Fruit fly (Drosophila melanogaster) whole organism, embryonic: ENCODE measurements around the gene CG31161.

ENCODE experiments used
- Adf1 ChIP-seq: fragments of 200-800 bp; sonication (Bioruptor generic); IDR thresholded peaks from 2 replicates; pipeline ENCODE4 v1.3.6; 2022; ENCODE audit warnings: missing biosample characterization, missing genetic modification characterization
- Atf3 ChIP-seq: fragments of 200-800 bp; sonication (Bioruptor generic); optimal IDR thresholded peaks from 3 replicates; lab custom pipeline; 2016; ENCODE audit warnings: missing biosample characterization, missing genetic modification characterization
- Blimp-1 ChIP-seq: fragments of 200-800 bp; sonication (Bioruptor generic); optimal IDR thresholded peaks from 3 replicates; lab custom pipeline; 2018; ENCODE audit warnings: missing biosample characterization, missing genetic modification characterization, mild to moderate bottlenecking, moderate library complexity, missing genetic modification reagents
- CG10959 ChIP-seq: fragments of 200-800 bp; sonication (Bioruptor generic); IDR thresholded peaks from 2 replicates; pipeline ENCODE4 v1.3.6; 2022; ENCODE audit warnings: missing biosample characterization, missing genetic modification characterization
- CG11695 ChIP-seq: fragments of 200-800 bp; sonication (Bioruptor generic); IDR thresholded peaks from 3 replicates; pipeline ENCODE4 v1.3.6; 2022; ENCODE audit warnings: missing biosample characterization, missing genetic modification characterization
- CG12155 ChIP-seq: fragments of 200-800 bp; sonication (Bioruptor generic); optimal IDR thresholded peaks from 3 replicates; lab custom pipeline; 2016; ENCODE audit warnings: missing biosample characterization, missing genetic modification characterization
- CG12744 ChIP-seq: fragments of 200-800 bp; sonication (Bioruptor generic); optimal IDR thresholded peaks from 2 replicates; lab custom pipeline; 2016; ENCODE audit warnings: missing biosample characterization, missing genetic modification characterization
- CG13775 ChIP-seq: fragments of 200-800 bp; sonication (Bioruptor generic); optimal IDR thresholded peaks from 3 replicates; lab custom pipeline; 2017; ENCODE audit warnings: missing biosample characterization, mild to moderate bottlenecking, missing genetic modification characterization
- CG15073 ChIP-seq: fragments of 200-800 bp; sonication (Bioruptor generic); optimal IDR thresholded peaks from 2 replicates; lab custom pipeline; 2016; ENCODE audit warnings: missing biosample characterization, missing genetic modification characterization
- CG15269 ChIP-seq: fragments of 200-800 bp; sonication (Bioruptor generic); optimal IDR thresholded peaks from 2 replicates; lab custom pipeline; 2018; ENCODE audit warnings: missing biosample characterization, mild to moderate bottlenecking, missing genetic modification characterization, moderate library complexity
- CG17359 ChIP-seq: fragments of 200-800 bp; sonication (Bioruptor generic); optimal IDR thresholded peaks from 3 replicates; lab custom pipeline; 2018; ENCODE audit warnings: missing biosample characterization, mild to moderate bottlenecking, missing genetic modification characterization, moderate library complexity
- CG31441 ChIP-seq: fragments of 200-800 bp; sonication (Bioruptor generic); IDR thresholded peaks from 2 replicates; pipeline ENCODE4 v1.3.6; 2022; ENCODE audit warnings: missing biosample characterization, missing genetic modification characterization
- CG32767 ChIP-seq: fragments of 200-800 bp; sonication (Bioruptor generic); IDR thresholded peaks from 2 replicates; pipeline ENCODE4 v1.3.6; 2022; ENCODE audit warnings: missing biosample characterization, missing genetic modification characterization
- CG33213 ChIP-seq: fragments of 200-800 bp; sonication (Bioruptor generic); optimal IDR thresholded peaks from 3 replicates; lab custom pipeline; 2016; ENCODE audit warnings: missing biosample characterization, missing genetic modification characterization
- CG3726 ChIP-seq: fragments of 200-800 bp; sonication (Bioruptor generic); IDR thresholded peaks from 3 replicates; pipeline ENCODE4, ENCODE4 v1.3.6; 2022; ENCODE audit warnings: missing biosample characterization, missing genetic modification characterization
- CG6272 ChIP-seq: fragments of 200-800 bp; sonication (Bioruptor generic); IDR thresholded peaks from 2 replicates; pipeline ENCODE4 v1.3.6; 2022; ENCODE audit warnings: missing biosample characterization, missing genetic modification characterization
- CG6791 ChIP-seq: fragments of 200-800 bp; sonication (Bioruptor generic); IDR thresholded peaks from 3 replicates; pipeline ENCODE4 v1.3.6; 2022; ENCODE audit warnings: missing biosample characterization, missing genetic modification characterization; ENCODE audit not compliant: partially characterized antibody
- CG7372 ChIP-seq: fragments of 200-800 bp; sonication (Bioruptor generic); IDR thresholded peaks from 2 replicates; pipeline ENCODE4 v1.3.6; 2022; ENCODE audit warnings: missing biosample characterization, missing genetic modification characterization
- CG7556 ChIP-seq: fragments of 200-800 bp; sonication (Bioruptor generic); optimal IDR thresholded peaks from 2 replicates; lab custom pipeline; 2017; ENCODE audit warnings: missing biosample characterization, mild to moderate bottlenecking, missing genetic modification characterization
- CG8281 ChIP-seq: fragments of 200-800 bp; sonication (Bioruptor generic); optimal IDR thresholded peaks from 2 replicates; lab custom pipeline; 2018; ENCODE audit warnings: missing biosample characterization, mild to moderate bottlenecking, missing genetic modification characterization, moderate library complexity
- CG8924 ChIP-seq: fragments of 200-800 bp; optimal IDR thresholded peaks from 3 replicates; lab custom pipeline; 2019; ENCODE audit warnings: missing biosample characterization, mild to moderate bottlenecking, missing genetic modification characterization, moderate library complexity
- CG8944 ChIP-seq: fragments of 200-800 bp; sonication (Bioruptor generic); optimal IDR thresholded peaks from 3 replicates; lab custom pipeline; 2016; ENCODE audit warnings: missing biosample characterization, missing genetic modification characterization
- CG9215 ChIP-seq: fragments of 200-800 bp; sonication (Bioruptor generic); IDR thresholded peaks from 2 replicates; pipeline ENCODE4 v1.3.6; 2022; ENCODE audit warnings: missing biosample characterization, missing genetic modification characterization
- CHES-1-like ChIP-seq: fragments of 200-800 bp; sonication (Bioruptor generic); optimal IDR thresholded peaks from 2 replicates; lab custom pipeline; 2016; ENCODE audit warnings: missing biosample characterization, missing genetic modification characterization
- D ChIP-seq, 2 experiments: fragments of 200-800 bp in 1 of 2; fragments of >200 bp in 1 of 2; sonication (Bioruptor generic) in 1 of 2; optimal IDR thresholded peaks; 2 replicates in 1 of 2; 3 replicates in 1 of 2; lab custom pipeline; 2017; ENCODE audit warnings: mild to moderate bottlenecking in 1 of 2, missing biosample characterization in 1 of 2, missing genetic modification characterization in 1 of 2, missing genetic modification reagents in 1 of 2
- D19A ChIP-seq: fragments of 200-800 bp; optimal IDR thresholded peaks from 3 replicates; lab custom pipeline; 2019; ENCODE audit warnings: missing biosample characterization, mild to moderate bottlenecking, missing genetic modification characterization, moderate library complexity
- Dp ChIP-seq: fragments of 200-800 bp; sonication (Bioruptor generic); optimal IDR thresholded peaks from 2 replicates; lab custom pipeline; 2018; ENCODE audit warnings: missing biosample characterization, mild to moderate bottlenecking, missing genetic modification characterization, moderate library complexity
- ERR ChIP-seq: fragments of 200-800 bp; sonication (Bioruptor generic); optimal IDR thresholded peaks from 2 replicates; lab custom pipeline; 2016; ENCODE audit warnings: missing biosample characterization, missing genetic modification characterization
- HLH54F ChIP-seq: fragments of 200-800 bp; sonication (Bioruptor generic); optimal IDR thresholded peaks from 3 replicates; lab custom pipeline; 2016; ENCODE audit warnings: missing biosample characterization, missing genetic modification characterization
- Hmx ChIP-seq: fragments of 200-800 bp; sonication (Bioruptor generic); optimal IDR thresholded peaks from 2 replicates; lab custom pipeline; 2016; ENCODE audit warnings: missing biosample characterization, missing genetic modification characterization
- Lim3 ChIP-seq: fragments of 200-800 bp; sonication (Bioruptor generic); IDR thresholded peaks from 2 replicates; pipeline ENCODE4 v1.3.6; 2022; ENCODE audit warnings: missing biosample characterization, missing genetic modification characterization
- Ravus ChIP-seq: fragments of 200-800 bp; sonication (Bioruptor generic); IDR thresholded peaks from 2 replicates; pipeline ENCODE4 v1.3.6; 2022; ENCODE audit warnings: missing biosample characterization, missing genetic modification characterization
- TFAM ChIP-seq: fragments of 200-800 bp; sonication (Bioruptor generic); optimal IDR thresholded peaks from 2 replicates; lab custom pipeline; 2017; ENCODE audit warnings: missing biosample characterization, missing genetic modification characterization, inconsistent platforms
- Tbp ChIP-seq: fragments of >200 bp; optimal IDR thresholded peaks from 2 replicates; lab custom pipeline; 2018; ENCODE audit warnings: missing biosample characterization, missing genetic modification characterization
- btn ChIP-seq: fragments of 200-800 bp; sonication (Bioruptor generic); optimal IDR thresholded peaks from 2 replicates; lab custom pipeline; 2016; ENCODE audit warnings: missing biosample characterization, missing genetic modification characterization
- cato ChIP-seq: fragments of 200-800 bp; sonication (Bioruptor generic); optimal IDR thresholded peaks from 2 replicates; lab custom pipeline; 2016; ENCODE audit warnings: missing biosample characterization, missing genetic modification characterization, borderline replicate concordance
- crc ChIP-seq: fragments of 200-800 bp; sonication (Bioruptor generic); optimal IDR thresholded peaks from 2 replicates; lab custom pipeline; 2016; ENCODE audit warnings: missing biosample characterization, missing genetic modification characterization
- cwo ChIP-seq: fragments of 200-800 bp; sonication (Bioruptor generic); optimal IDR thresholded peaks from 3 replicates; lab custom pipeline; 2017; ENCODE audit warnings: missing biosample characterization, missing genetic modification characterization, mild to moderate bottlenecking, moderate library complexity, missing genetic modification reagents
- dmrt99B ChIP-seq: fragments of 200-800 bp; sonication (Bioruptor generic); optimal IDR thresholded peaks from 2 replicates; lab custom pipeline; 2018; ENCODE audit warnings: missing biosample characterization, mild to moderate bottlenecking, missing genetic modification characterization, moderate library complexity
- dpn ChIP-seq, 2 experiments: fragments of 200-800 bp; sonication (Bioruptor generic); optimal IDR thresholded peaks; 3 replicates each; lab custom pipeline; 2016; ENCODE audit warnings: missing biosample characterization in 2 of 2, missing genetic modification characterization in 2 of 2
- jing ChIP-seq: fragments of 200-800 bp; sonication (Bioruptor generic); optimal IDR thresholded peaks from 2 replicates; lab custom pipeline; 2018; ENCODE audit warnings: missing biosample characterization, mild to moderate bottlenecking, missing genetic modification characterization
- maf-S ChIP-seq: fragments of 200-800 bp; sonication (Bioruptor generic); optimal IDR thresholded peaks from 2 replicates; lab custom pipeline; 2016; ENCODE audit warnings: missing biosample characterization, missing genetic modification characterization
- nmo ChIP-seq: fragments of 200-800 bp; sonication (Bioruptor generic); optimal IDR thresholded peaks from 2 replicates; lab custom pipeline; 2018; ENCODE audit warnings: missing biosample characterization, mild to moderate bottlenecking, missing genetic modification characterization, moderate library complexity
- seq ChIP-seq: fragments of 200-800 bp; sonication (Bioruptor generic); IDR thresholded peaks from 2 replicates; pipeline ENCODE4 v1.3.6; 2022; ENCODE audit warnings: missing biosample characterization, missing genetic modification characterization
- slp2 ChIP-seq: fragments of 200-800 bp; sonication (Bioruptor generic); optimal IDR thresholded peaks from 2 replicates; lab custom pipeline; 2016; ENCODE audit warnings: missing biosample characterization, missing genetic modification characterization
- stc ChIP-seq: fragments of 200-800 bp; sonication (Bioruptor generic); IDR thresholded peaks from 2 replicates; pipeline ENCODE4 v1.3.6; 2022; ENCODE audit warnings: missing biosample characterization, missing genetic modification characterization
- unc-4 ChIP-seq: fragments of 200-800 bp; sonication (Bioruptor generic); IDR thresholded peaks from 2 replicates; pipeline ENCODE4 v1.3.6; 2022; ENCODE audit warnings: missing biosample characterization, missing genetic modification characterization; ENCODE audit not compliant: partially characterized antibody
- usp ChIP-seq: fragments of >200 bp; optimal IDR thresholded peaks from 2 replicates; lab custom pipeline; 2017; ENCODE audit warnings: missing biosample characterization, missing genetic modification characterization
- wor ChIP-seq: fragments of 200-800 bp; sonication (Bioruptor generic); IDR thresholded peaks from 2 replicates; pipeline ENCODE4 v1.3.6; 2022; ENCODE audit warnings: missing biosample characterization, missing genetic modification characterization

Gene CG31161

dm6 chr3R:22667284-22667958 is 51.1 kb downstream of the CG31161 start (continued):
- peak; percentile 75 for TF ChIP-seq CG8281 (tag; lab: Kevin White, UChicago)
- peak; percentile 23 for TF ChIP-seq CHES-1-like (GFP tag; lab: Kevin White, UChicago)
- peak; percentile 75 for TF ChIP-seq CG7556 (GFP tag; lab: Kevin White, UChicago)
- peak; percentile 24; the same call in 1 of the 2 replicates for TF ChIP-seq Ravus (GFP tag; lab: Robert Waterston, UW)
- TF ChIP-seq CG17359: peak; percentile 94
- no peak for TF ChIP-seq unc-4 (GFP tag; lab: Robert Waterston, UW)
- TF ChIP-seq seq (GFP tag; lab: Robert Waterston, UW): peak; percentile 54; the same call in 1 of the 2 replicates
- peak; percentile 80 for TF ChIP-seq CG32767 (GFP tag; lab: Robert Waterston, UW)
- peak; percentile 57 to 77 for TF ChIP-seq dpn (GFP tag; optimal IDR thresholded peaks at IDR 0.05; lab: Kevin White, UChicago)
- peak; percentile 25 for TF ChIP-seq Hmx
- TF ChIP-seq Blimp-1 (GFP tag; lab: Kevin White, UChicago): peak; percentile 98
- TF ChIP-seq CG15269 (tag; lab: Kevin White, UChicago): peak; percentile 68
- TF ChIP-seq slp2 (GFP tag; lab: Kevin White, UChicago): peak; percentile 58
- peak; percentile 75 for TF ChIP-seq jing (GFP tag; lab: Kevin White, UChicago)
- TF ChIP-seq CG33213 (GFP tag; lab: Kevin White, UChicago): no peak
- peak; percentile 76 for TF ChIP-seq wor
- TF ChIP-seq CG31441: peak; percentile 91
- TF ChIP-seq crc: peak; percentile 40
- TF ChIP-seq CG12155: peak; percentile 61
- TF ChIP-seq D19A (tag; lab: Kevin White, UChicago): peak; percentile 89
- no peak for TF ChIP-seq CG12744 (GFP tag; lab: Kevin White, UChicago)
- peak; percentile 38 for TF ChIP-seq HLH54F (GFP tag; lab: Kevin White, UChicago)
- TF ChIP-seq CG10959 (GFP tag; lab: Robert Waterston, UW): peak; percentile 64
- no peak for TF ChIP-seq CG6791
- TF ChIP-seq ERR: no peak
- TF ChIP-seq usp (GFP tag; lab: Kevin White, UChicago): no peak
- peak; percentile 33 for TF ChIP-seq CG15073 (GFP tag; lab: Kevin White, UChicago)
- peak; percentile 65 for TF ChIP-seq Atf3 (GFP tag; lab: Kevin White, UChicago)
- peak; percentile 59 for TF ChIP-seq CG13775 (GFP tag; lab: Kevin White, UChicago)
- TF ChIP-seq CG3726 (GFP tag; lab: Robert Waterston, UW): peak; percentile 63; the same call in 2 of the 3 replicates
- no peak for TF ChIP-seq D (optimal IDR thresholded peaks at IDR 0.05; lab: Kevin White, UChicago)
- peak; percentile 87 for TF ChIP-seq D (GFP tag; optimal IDR thresholded peaks at IDR 0.05; lab: Kevin White, UChicago)
- TF ChIP-seq CG9215 (GFP tag; lab: Robert Waterston, UW): peak; percentile 55
- TF ChIP-seq btn (GFP tag; lab: Kevin White, UChicago): no peak
- TF ChIP-seq Lim3 (GFP tag; lab: Robert Waterston, UW): no peak
- peak; percentile 33; the same call in 1 of the 2 replicates for TF ChIP-seq CG7372 (GFP tag; lab: Robert Waterston, UW)
- TF ChIP-seq Tbp: no peak
- TF ChIP-seq CG8944 (GFP tag; lab: Kevin White, UChicago): peak; percentile 45
- peak; percentile 96 for TF ChIP-seq dmrt99B (tag; lab: Kevin White, UChicago)
- peak; percentile 91 for TF ChIP-seq nmo (GFP tag; lab: Kevin White, UChicago)
- 0 out of 2 replicates have a peak, but pooled peaks have one; percentile 45 for TF ChIP-seq CG6272 (GFP tag; lab: Robert Waterston, UW)
- TF ChIP-seq cwo (GFP tag; lab: Kevin White, UChicago): peak; percentile 73
- no peak for TF ChIP-seq Adf1 (GFP tag; lab: Robert Waterston, UW)
- TF ChIP-seq cato (GFP tag; lab: Kevin White, UChicago): peak; percentile 54
- no peak for TF ChIP-seq Dp (GFP tag; lab: Kevin White, UChicago)
- TF ChIP-seq stc: peak; percentile 86
- peak; percentile 57 for TF ChIP-seq TFAM (GFP tag; lab: Kevin White, UChicago)
- TF ChIP-seq CG11695 (GFP tag; lab: Robert Waterston, UW): peak; percentile 58; the same call in 1 of the 3 replicates
- TF ChIP-seq CG8924 (tag; lab: Kevin White, UChicago): peak; percentile 91
- TF ChIP-seq maf-S (GFP tag; lab: Kevin White, UChicago): peak; percentile 13
